Worm (Caenorhabditis elegans) whole organism, L3 larva: Measurements from ENCODE around the gene F32E10.8.

Experiments used
- ZK546.5 ChIP-seq: sonication (generic microtip); optimal IDR thresholded peaks from 2 replicates; lab custom pipeline; 2017; ENCODE audit warnings: missing biosample characterization, missing genetic modification characterization
- elt-3 ChIP-seq, 3 experiments: fragments of 150-350 bp in 1 of 3; sonication (generic microtip) in 2 of 3; optimal IDR thresholded peaks; 2 replicates in 2 of 3; 4 replicates in 1 of 3; lab custom pipeline; 2014 to 2017; ENCODE audit warnings: missing biosample characterization in 3 of 3, missing genetic modification characterization in 3 of 3
- lin-15B ChIP-seq: fragments of 150-350 bp; optimal IDR thresholded peaks from 2 replicates; lab custom pipeline; 2014; ENCODE audit warnings: missing biosample characterization, missing genetic modification characterization
- mdl-1 ChIP-seq: fragments of 150-350 bp; optimal IDR thresholded peaks from 2 replicates; lab custom pipeline; 2014; ENCODE audit warnings: missing biosample characterization, missing genetic modification characterization
- pha-4 ChIP-seq: fragments of 150-350 bp; optimal IDR thresholded peaks from 2 replicates; lab custom pipeline; 2014; ENCODE audit warnings: missing biosample characterization, missing genetic modification reagents, missing genetic modification characterization
- snpc-4 ChIP-seq: fragments of 150-350 bp; optimal IDR thresholded peaks from 2 replicates; lab custom pipeline; 2014; ENCODE audit warnings: missing biosample characterization, missing genetic modification characterization
- unc-39 ChIP-seq: sonication (generic microtip); optimal IDR thresholded peaks from 4 replicates; lab custom pipeline; 2017; ENCODE audit warnings: missing biosample characterization, missing genetic modification characterization

DNA sequence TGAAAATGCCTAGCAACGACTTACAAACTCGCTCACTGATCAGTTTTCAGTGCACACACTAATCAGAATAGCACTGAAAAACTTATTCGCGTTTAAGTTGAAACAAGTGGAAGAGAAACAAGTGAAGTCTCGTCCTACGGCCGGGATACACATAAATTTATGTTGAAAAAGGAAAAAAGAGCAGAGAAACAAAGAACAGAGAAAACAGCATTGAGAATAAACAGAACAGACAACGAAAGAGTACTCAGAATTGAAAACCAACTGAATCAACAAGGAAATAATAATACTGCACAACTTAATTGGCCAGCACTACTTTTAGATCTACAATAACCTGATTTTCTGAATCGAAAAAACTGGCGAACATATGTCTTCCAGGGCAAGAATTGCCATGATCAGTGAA lies 13.1 kb upstream of the F32E10.8 start, which contains the start of gene F49E8.6:
- TF ChIP-seq snpc-4 (tag; lab: Kevin White, UChicago) (no peak), lin-15B (tag; lab: Kevin White, UChicago) (no peak), elt-3 (tag; optimal IDR thresholded peaks at IDR 0.05; lab: Kevin White, UChicago) (no peak), unc-39 (no peak), ZK546.5 (tag; lab: Kevin White, UChicago) (no peak), mdl-1 (tag; lab: Kevin White, UChicago) (no peak), pha-4 (peak; percentile 57)
